Worm (Caenorhabditis elegans) whole organism, young adult: ENCODE data around the gene nid-1.
A peak's percentile ranks its signal among the peaks of the same experiment; 100 is the strongest.

ENCODE experiments used
- D2030.7 ChIP-seq: fragments of 200-800 bp; sonication (Bioruptor generic); IDR thresholded peaks from 2 replicates; pipeline ENCODE4 v1.3.6; 2022; ENCODE audit warnings: missing genetic modification reagents, missing genetic modification characterization, missing compliant biosample characterization
- F37B4.10 ChIP-seq: fragments of 200-800 bp; sonication (Bioruptor generic); IDR thresholded peaks from 2 replicates; pipeline ENCODE4 v1.3.6; 2022; ENCODE audit warnings: missing genetic modification characterization, missing compliant biosample characterization
- F55B11.4 ChIP-seq: sonication (generic microtip); optimal IDR thresholded peaks from 2 replicates; lab custom pipeline; 2016; ENCODE audit warnings: missing compliant biosample characterization, missing genetic modification characterization, borderline replicate concordance; ENCODE audit not compliant: insufficient read depth
- K12H6.12 ChIP-seq: fragments of 200-800 bp; sonication (Bioruptor generic); optimal IDR thresholded peaks from 2 replicates; lab custom pipeline; 2018; ENCODE audit warnings: mild to moderate bottlenecking, missing genetic modification characterization, missing compliant biosample characterization
- Y53F4B.3 ChIP-seq: fragments of 200-800 bp; sonication (Bioruptor generic); IDR thresholded peaks from 2 replicates; pipeline ENCODE4 v1.3.6; 2022; ENCODE audit warnings: missing genetic modification reagents, missing genetic modification characterization, missing compliant biosample characterization
- Y53G8AR.9 ChIP-seq: fragments of 200-800 bp; sonication (Bioruptor generic); conservative IDR thresholded peaks from 2 replicates; pipeline ENCODE4 v1.3.6; 2022; ENCODE audit warnings: missing genetic modification reagents, missing genetic modification characterization, missing compliant biosample characterization
- Y67H2A.10 ChIP-seq: fragments of 200-800 bp; sonication (Bioruptor generic); conservative IDR thresholded peaks from 2 replicates; pipeline ENCODE4 v1.3.6; 2022; ENCODE audit warnings: missing genetic modification reagents, missing genetic modification characterization, missing compliant biosample characterization
- akir-1 ChIP-seq: fragments of 200-800 bp; sonication (Bioruptor generic); optimal IDR thresholded peaks from 2 replicates; lab custom pipeline; 2018; ENCODE audit warnings: mild to moderate bottlenecking, missing genetic modification characterization, moderate library complexity, missing compliant biosample characterization
- attf-3 ChIP-seq: fragments of 200-800 bp; sonication (Bioruptor generic); conservative IDR thresholded peaks from 2 replicates; pipeline ENCODE4 v1.3.6; 2022; ENCODE audit warnings: missing genetic modification reagents, missing genetic modification characterization, missing compliant biosample characterization
- cebp-1 ChIP-seq, 2 experiments: fragments of 200-800 bp in 1 of 2; sonication (Bioruptor generic) in 1 of 2; sonication (generic microtip) in 1 of 2; IDR thresholded peaks in 1 of 2; optimal IDR thresholded peaks in 1 of 2; 2 replicates each; pipeline versions ENCODE4 v1.3.6 to Lab custom; 2017 to 2022; ENCODE audit warnings: missing compliant biosample characterization in 2 of 2, missing genetic modification characterization in 2 of 2, mild to moderate bottlenecking in 1 of 2, missing genetic modification reagents in 1 of 2, moderate library complexity in 1 of 2
- ceh-40 ChIP-seq: fragments of 200-800 bp; sonication (Bioruptor generic); IDR thresholded peaks from 2 replicates; pipeline ENCODE4 v1.3.6; 2022; ENCODE audit warnings: missing genetic modification characterization, missing compliant biosample characterization
- dpff-1 ChIP-seq: sonication (generic microtip); optimal IDR thresholded peaks from 2 replicates; lab custom pipeline; 2017; ENCODE audit warnings: mild to moderate bottlenecking, missing genetic modification characterization, missing compliant biosample characterization
- gei-17 ChIP-seq: fragments of 200-800 bp; sonication (Bioruptor generic); optimal IDR thresholded peaks from 2 replicates; lab custom pipeline; 2018; ENCODE audit warnings: mild to moderate bottlenecking, missing genetic modification characterization, missing compliant biosample characterization
- lag-1 ChIP-seq: fragments of 200-800 bp; sonication (Bioruptor generic); IDR thresholded peaks from 2 replicates; pipeline ENCODE4 v1.3.6; 2022; ENCODE audit warnings: missing genetic modification reagents, missing genetic modification characterization, missing compliant biosample characterization
- let-607 ChIP-seq, 2 experiments: fragments of 200-800 bp in 1 of 2; sonication (Bioruptor generic) in 1 of 2; sonication (generic microtip) in 1 of 2; optimal IDR thresholded peaks; 2 replicates each; lab custom pipeline; 2016 to 2018; ENCODE audit warnings: mild to moderate bottlenecking in 2 of 2, missing compliant biosample characterization in 2 of 2, missing genetic modification characterization in 2 of 2, moderate library complexity in 2 of 2, missing genotype in 1 of 2
- lin-26 ChIP-seq: fragments of 200-800 bp; sonication (Bioruptor generic); IDR thresholded peaks from 2 replicates; pipeline ENCODE4 v1.3.6; 2022; ENCODE audit warnings: missing genetic modification reagents, missing genetic modification characterization, missing compliant biosample characterization
- lin-54 ChIP-seq: fragments of 200-800 bp; sonication (Bioruptor generic); optimal IDR thresholded peaks from 2 replicates; lab custom pipeline; 2018; ENCODE audit warnings: mild to moderate bottlenecking, missing genetic modification characterization, missing compliant biosample characterization
- mcd-1 ChIP-seq: fragments of 200-800 bp; sonication (Bioruptor generic); IDR thresholded peaks from 2 replicates; pipeline ENCODE4 v1.3.6; 2022; ENCODE audit warnings: missing genetic modification reagents, missing genetic modification characterization, missing compliant biosample characterization
- mxl-1 ChIP-seq: sonication (generic microtip); optimal IDR thresholded peaks from 2 replicates; lab custom pipeline; 2016; ENCODE audit warnings: missing genetic modification characterization, missing compliant biosample characterization
- nhr-80 ChIP-seq: sonication (generic microtip); optimal IDR thresholded peaks from 2 replicates; lab custom pipeline; 2016; ENCODE audit warnings: missing genetic modification characterization, missing compliant biosample characterization
- nhr-90 ChIP-seq: sonication (generic microtip); optimal IDR thresholded peaks from 2 replicates; lab custom pipeline; 2016; ENCODE audit warnings: missing genotype, mild to moderate bottlenecking, missing genetic modification characterization, missing compliant biosample characterization
- rcor-1 ChIP-seq: fragments of 200-800 bp; sonication (Bioruptor generic); IDR thresholded peaks from 2 replicates; pipeline ENCODE4 v1.3.6; 2022; ENCODE audit warnings: missing genetic modification reagents, missing genetic modification characterization, missing compliant biosample characterization
- repo-1 ChIP-seq: sonication (generic microtip); optimal IDR thresholded peaks from 2 replicates; lab custom pipeline; 2017; ENCODE audit warnings: mild to moderate bottlenecking, missing genetic modification characterization, missing compliant biosample characterization
- rpc-1 ChIP-seq, 2 experiments: fragments of 150-350 bp in 1 of 2; sonication (generic microtip) in 1 of 2; optimal IDR thresholded peaks; 2 replicates each; lab custom pipeline; 2014 to 2018; ENCODE audit warnings: missing biosample characterization in 1 of 2, missing genetic modification characterization in 1 of 2, missing genetic modification reagents in 1 of 2, missing genotype in 1 of 2
- sea-2 ChIP-seq: fragments of 200-800 bp; sonication (Bioruptor generic); IDR thresholded peaks from 2 replicates; pipeline ENCODE4 v1.3.6; 2022; ENCODE audit warnings: missing genetic modification characterization, missing compliant biosample characterization
- snpc-4 ChIP-seq, 5 experiments: fragments of 150-350 bp in 1 of 5; sonication (generic microtip) in 4 of 5; optimal IDR thresholded peaks; 2 replicates each; lab custom pipeline; 2014 to 2018; ENCODE audit warnings: missing genetic modification characterization in 5 of 5, missing biosample characterization in 3 of 5, antibody characterized with exemption in 2 of 5, mild to moderate bottlenecking in 2 of 5, missing compliant biosample characterization in 2 of 5, missing genotype in 2 of 5, moderate library complexity in 2 of 5, missing genetic modification reagents in 1 of 5
- tbp1 ChIP-seq: fragments of 200-800 bp; sonication (Bioruptor generic); optimal IDR thresholded peaks from 2 replicates; lab custom pipeline; 2018; ENCODE audit warnings: mild to moderate bottlenecking, missing genetic modification characterization, missing compliant biosample characterization
- tbx-9 ChIP-seq: sonication (generic microtip); optimal IDR thresholded peaks from 2 replicates; lab custom pipeline; 2016; ENCODE audit warnings: borderline replicate concordance, missing genetic modification characterization, inconsistent platforms, missing compliant biosample characterization
- ztf-3 ChIP-seq: fragments of 200-800 bp; sonication (Bioruptor generic); optimal IDR thresholded peaks from 2 replicates; lab custom pipeline; 2018; ENCODE audit warnings: mild to moderate bottlenecking, missing genetic modification characterization, missing compliant biosample characterization

Gene nid-1

ce11 chrV:12907436-12907835 lies 2.5 kb upstream of the nid-1 start:
- TF ChIP-seq Y53F4B.3 (GFP tag; lab: Robert Waterston, UW): no peak

ce11 chrV:12908614-12909013 lies 1.3 kb upstream of the nid-1 start:
- TF ChIP-seq nhr-80: peak; percentile 56
- TF ChIP-seq gei-17 (GFP tag; lab: Kevin White, UChicago): no peak
- TF ChIP-seq let-607 (tag; optimal IDR thresholded peaks at IDR 0.05; lab: Kevin White, UChicago): peak in 1 of 2 experiments; percentile 37

ce11 chrV:12919705-12920104 lies 9.8 kb downstream of the nid-1 start, which contains the start of gene lipl-1:
lipl-1 (plus strand) TSS chrV:12919986.
- TF ChIP-seq Y67H2A.10 (GFP tag; lab: Robert Waterston, UW): no peak
- peak; percentile 35 for TF ChIP-seq nhr-80

DNA sequence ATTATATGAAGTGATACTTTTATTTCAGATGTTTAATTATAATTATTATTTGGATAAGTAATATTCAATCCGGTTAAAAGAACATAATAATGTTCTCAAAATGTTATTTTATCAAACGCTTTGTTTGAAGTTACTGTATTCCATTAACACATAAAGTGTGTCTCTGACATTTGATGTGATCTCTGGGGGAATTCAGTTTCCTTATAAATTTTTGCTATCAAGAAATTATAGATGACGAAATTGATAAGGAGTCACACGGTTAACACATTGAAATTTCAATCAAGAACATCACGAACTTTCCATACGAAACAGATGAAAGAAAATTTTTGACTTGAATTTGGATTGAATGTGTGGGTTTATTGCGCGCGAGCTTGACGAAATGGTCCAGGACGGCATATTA lies 11.8 kb downstream of the nid-1 start:
- TF ChIP-seq nhr-80 (peak; percentile 80), nhr-90 (tag; lab: Kevin White, UChicago) (no peak), lin-54 (GFP tag; lab: Kevin White, UChicago) (no peak), mcd-1 (GFP tag; lab: Robert Waterston, UW) (no peak), cebp-1 (GFP tag; IDR thresholded peaks at IDR 0.05; lab: Robert Waterston, UW) (peak; percentile 52; the same call in 1 of the 2 replicates), cebp-1 (tag; optimal IDR thresholded peaks at IDR 0.05; lab: Kevin White, UChicago) (peak; percentile 63), gei-17 (GFP tag; lab: Kevin White, UChicago) (no peak)

DNA sequence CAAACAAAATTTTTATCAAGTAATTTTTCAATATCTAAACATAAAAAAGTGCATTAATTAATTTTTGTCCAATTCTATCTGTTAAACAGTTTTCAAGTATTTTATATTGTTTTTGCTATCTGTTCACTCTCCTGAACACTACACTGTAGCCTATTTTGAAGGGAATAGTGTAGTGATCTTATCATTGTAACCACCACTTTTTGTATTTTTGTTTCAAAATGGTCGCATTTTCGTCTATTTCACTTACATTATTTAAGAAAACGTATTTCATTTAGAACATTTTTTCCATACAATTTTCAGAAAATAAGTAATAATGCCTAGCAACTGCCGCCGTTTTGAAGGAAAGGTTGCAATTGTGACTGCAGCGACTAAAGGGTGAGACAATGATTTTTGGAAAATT lies 12.4 kb downstream of the nid-1 start, which contains the start of gene dhrs-4:
Gene dhrs-4, plus strand, starts transcription at position 301 of the 400 bp plus-strand sequence.
- TF ChIP-seq attf-3 (no peak), tbx-9 (tag; lab: Kevin White, UChicago) (no peak), dpff-1 (tag; lab: Kevin White, UChicago) (no peak), F55B11.4 (tag; lab: Kevin White, UChicago) (no peak), Y53G8AR.9 (GFP tag; lab: Robert Waterston, UW) (no peak)

DNA sequence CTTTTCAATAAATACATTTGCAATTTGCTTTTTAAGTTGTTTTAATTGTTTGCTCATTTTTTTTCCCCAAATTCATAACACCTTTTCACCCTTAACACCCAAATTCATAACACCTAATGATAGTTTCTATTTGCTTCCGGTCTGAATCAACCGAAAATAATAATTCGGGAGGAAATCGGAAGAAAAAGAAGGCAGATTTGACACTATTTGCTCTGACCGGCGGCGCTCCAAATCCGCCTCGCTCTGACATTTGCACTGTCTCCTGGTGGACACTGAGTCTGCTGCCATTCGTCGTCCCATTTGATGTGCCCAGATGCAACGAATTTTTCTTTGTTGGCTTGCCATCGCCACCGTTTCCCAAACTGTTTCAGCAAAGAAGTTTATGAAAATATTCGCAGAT lies 14.2 kb downstream of the nid-1 start, which contains the start of gene pqn-67:
Gene pqn-67, plus strand, starts transcription at position 301 of the 400 bp plus-strand sequence.
- TF ChIP-seq repo-1: no peak
- no peak for TF ChIP-seq tbp1 (GFP tag; lab: Kevin White, UChicago)
- no peak for TF ChIP-seq ztf-3 (GFP tag; lab: Kevin White, UChicago)
- TF ChIP-seq rcor-1 (GFP tag; lab: Robert Waterston, UW): no peak
- TF ChIP-seq lag-1: no peak
- TF ChIP-seq lin-26 (GFP tag; lab: Robert Waterston, UW): no peak
- TF ChIP-seq F55B11.4 (tag; lab: Kevin White, UChicago): no peak
- no peak for TF ChIP-seq akir-1 (GFP tag; lab: Kevin White, UChicago)
- TF ChIP-seq mxl-1 (tag; lab: Kevin White, UChicago): no peak
- TF ChIP-seq F37B4.10 (GFP tag; lab: Robert Waterston, UW): no peak
- no peak for TF ChIP-seq rpc-1 (optimal IDR thresholded peaks at IDR 0.05; lab: Kevin White, UChicago)
- no peak for TF ChIP-seq rpc-1 (tag; optimal IDR thresholded peaks at IDR 0.05; lab: Kevin White, UChicago)
- no peak for TF ChIP-seq K12H6.12 (tag; lab: Kevin White, UChicago)
- no peak for TF ChIP-seq D2030.7 (GFP tag; lab: Robert Waterston, UW)
- TF ChIP-seq snpc-4 (GFP tag; optimal IDR thresholded peaks at IDR 0.05; lab: Kevin White, UChicago): no peak
- no peak for TF ChIP-seq snpc-4 (tag; optimal IDR thresholded peaks at IDR 0.05; lab: Kevin White, UChicago)
- TF ChIP-seq sea-2 (GFP tag; lab: Robert Waterston, UW): no peak
- TF ChIP-seq ceh-40 (GFP tag; lab: Robert Waterston, UW): no peak
